Worm (Caenorhabditis elegans): ENCODE measurements around the gene srv-7.

ce11 chrX:5603338-5603816, 44.4 kb downstream of the srv-7 start, which contains the start of gene F14D12.1:
- TF ChIP-seq flt-1 (GFP tag; IDR thresholded peaks at IDR 0.05) (no peak), ref-1 (GFP tag; conservative IDR thresholded peaks at IDR 0.05) (no peak), ztf-23 (GFP tag; IDR thresholded peaks at IDR 0.05) (no peak), klf-2 (GFP tag; conservative IDR thresholded peaks at IDR 0.05) (no peak), tab-1 (GFP tag; IDR thresholded peaks at IDR 0.05) (no peak)

Measured in whole organism, midembryonic.